Worm (Caenorhabditis elegans) whole organism, L3 larva: Measurements from ENCODE around the gene srj-11.

ENCODE experiments used
- R02D3.7 ChIP-seq: fragments of 150-350 bp; optimal IDR thresholded peaks from 2 replicates; lab custom pipeline; 2014; ENCODE audit warnings: missing biosample characterization, missing genetic modification characterization
- ZK546.5 ChIP-seq: sonication (generic microtip); optimal IDR thresholded peaks from 2 replicates; lab custom pipeline; 2017; ENCODE audit warnings: missing biosample characterization, missing genetic modification characterization
- aly-2 ChIP-seq: fragments of 150-350 bp; optimal IDR thresholded peaks from 2 replicates; lab custom pipeline; 2014; ENCODE audit warnings: missing biosample characterization, missing genetic modification characterization
- ceh-28 ChIP-seq: fragments of 150-350 bp; optimal IDR thresholded peaks from 2 replicates; lab custom pipeline; 2014; ENCODE audit warnings: missing biosample characterization, missing genetic modification reagents, missing genetic modification characterization
- ceh-82 ChIP-seq: fragments of 150-350 bp; optimal IDR thresholded peaks from 2 replicates; lab custom pipeline; 2014; ENCODE audit warnings: missing biosample characterization, missing genetic modification characterization
- ceh-9 ChIP-seq: sonication (generic microtip); optimal IDR thresholded peaks from 2 replicates; lab custom pipeline; 2018; ENCODE audit warnings: missing biosample characterization, missing genetic modification characterization
- daf-12 ChIP-seq: fragments of 150-350 bp; optimal IDR thresholded peaks from 2 replicates; lab custom pipeline; 2014; ENCODE audit warnings: missing biosample characterization, missing genetic modification reagents, missing genetic modification characterization
- egl-27 ChIP-seq: sonication (generic microtip); optimal IDR thresholded peaks from 4 replicates; lab custom pipeline; 2017; ENCODE audit warnings: missing biosample characterization, missing genetic modification reagents, missing genetic modification characterization
- egl-5 ChIP-seq: fragments of 150-350 bp; optimal IDR thresholded peaks from 2 replicates; lab custom pipeline; 2017; ENCODE audit warnings: missing biosample characterization, missing genetic modification reagents, missing genetic modification characterization, inconsistent platforms
- elt-2 ChIP-seq: sonication (generic microtip); optimal IDR thresholded peaks from 2 replicates; lab custom pipeline; 2016; ENCODE audit warnings: missing genetic modification reagents, mild to moderate bottlenecking, missing genetic modification characterization, missing compliant biosample characterization
- elt-3 ChIP-seq, 3 experiments: fragments of 150-350 bp in 1 of 3; sonication (generic microtip) in 2 of 3; optimal IDR thresholded peaks; 2 replicates in 2 of 3; 4 replicates in 1 of 3; lab custom pipeline; 2014 to 2017; ENCODE audit warnings: missing biosample characterization in 3 of 3, missing genetic modification characterization in 3 of 3
- eor-1 ChIP-seq, 2 experiments: fragments of 150-350 bp; optimal IDR thresholded peaks; 2 replicates each; lab custom pipeline; 2014 to 2018; ENCODE audit warnings: missing biosample characterization in 2 of 2, missing genetic modification characterization in 2 of 2
- fkh-10 ChIP-seq: sonication (generic microtip); optimal IDR thresholded peaks from 2 replicates; lab custom pipeline; 2017; ENCODE audit warnings: missing biosample characterization, missing genetic modification reagents, missing genetic modification characterization
- fos-1 ChIP-seq: fragments of 150-350 bp; optimal IDR thresholded peaks from 2 replicates; lab custom pipeline; 2014; ENCODE audit warnings: missing biosample characterization, missing genetic modification characterization
- hmg-11 ChIP-seq: sonication (generic microtip); optimal IDR thresholded peaks from 2 replicates; lab custom pipeline; 2016; ENCODE audit warnings: missing genetic modification characterization, missing compliant biosample characterization
- jun-1 ChIP-seq: fragments of 150-350 bp; optimal IDR thresholded peaks from 2 replicates; lab custom pipeline; 2014; ENCODE audit warnings: missing biosample characterization, missing genetic modification reagents, missing genetic modification characterization
- lin-15B ChIP-seq: fragments of 150-350 bp; optimal IDR thresholded peaks from 2 replicates; lab custom pipeline; 2014; ENCODE audit warnings: missing biosample characterization, missing genetic modification characterization
- lin-39 ChIP-seq: fragments of 150-350 bp; optimal IDR thresholded peaks from 2 replicates; lab custom pipeline; 2018; ENCODE audit warnings: missing biosample characterization, missing genetic modification reagents, missing genetic modification characterization
- lsy-12 ChIP-seq: sonication (generic microtip); optimal IDR thresholded peaks from 2 replicates; lab custom pipeline; 2016; ENCODE audit warnings: mild to moderate bottlenecking, missing genetic modification characterization, missing compliant biosample characterization
- mdl-1 ChIP-seq: fragments of 150-350 bp; optimal IDR thresholded peaks from 2 replicates; lab custom pipeline; 2014; ENCODE audit warnings: missing biosample characterization, missing genetic modification characterization
- mml-1 ChIP-seq: fragments of 150-350 bp; sonication (generic microtip); optimal IDR thresholded peaks from 3 replicates; lab custom pipeline; 2014; ENCODE audit warnings: missing biosample characterization, missing genetic modification characterization
- nfya-1 ChIP-seq: sonication (generic microtip); optimal IDR thresholded peaks from 2 replicates; lab custom pipeline; 2017; ENCODE audit warnings: missing genetic modification characterization, mild to moderate bottlenecking, missing compliant biosample characterization, antibody characterized with exemption, moderate library complexity; ENCODE audit not compliant: insufficient read depth
- nhr-11 ChIP-seq: fragments of 150-350 bp; optimal IDR thresholded peaks from 2 replicates; lab custom pipeline; 2014; ENCODE audit warnings: missing biosample characterization, missing genetic modification characterization
- nhr-12 ChIP-seq: fragments of 150-350 bp; optimal IDR thresholded peaks from 2 replicates; lab custom pipeline; 2014; ENCODE audit warnings: missing biosample characterization, missing genetic modification characterization
- nhr-23 ChIP-seq: fragments of 150-350 bp; optimal IDR thresholded peaks from 2 replicates; lab custom pipeline; 2014; ENCODE audit warnings: missing biosample characterization, missing genetic modification reagents, missing genetic modification characterization
- nhr-237 ChIP-seq: fragments of 150-350 bp; optimal IDR thresholded peaks from 2 replicates; lab custom pipeline; 2014; ENCODE audit warnings: missing biosample characterization, missing genetic modification characterization
- nhr-25 ChIP-seq: sonication (generic microtip); optimal IDR thresholded peaks from 2 replicates; lab custom pipeline; 2017; ENCODE audit warnings: missing biosample characterization, missing genetic modification characterization
- nhr-67 ChIP-seq: fragments of 150-350 bp; optimal IDR thresholded peaks from 2 replicates; lab custom pipeline; 2014; ENCODE audit warnings: missing biosample characterization, missing genetic modification characterization
- nhr-76 ChIP-seq: fragments of 150-350 bp; sonication (generic microtip); optimal IDR thresholded peaks from 5 replicates; lab custom pipeline; 2014; ENCODE audit warnings: missing biosample characterization, missing genetic modification characterization
- nhr-77 ChIP-seq: fragments of 150-350 bp; optimal IDR thresholded peaks from 2 replicates; lab custom pipeline; 2014; ENCODE audit warnings: missing biosample characterization, missing genetic modification characterization
- pha-4 ChIP-seq: fragments of 150-350 bp; optimal IDR thresholded peaks from 2 replicates; lab custom pipeline; 2014; ENCODE audit warnings: missing biosample characterization, missing genetic modification reagents, missing genetic modification characterization
- pqm-1 ChIP-seq: fragments of 150-350 bp; optimal IDR thresholded peaks from 2 replicates; lab custom pipeline; 2017; ENCODE audit warnings: missing biosample characterization, missing genetic modification characterization, inconsistent platforms
- sea-2 ChIP-seq: fragments of 150-350 bp; sonication (generic microtip); optimal IDR thresholded peaks from 4 replicates; lab custom pipeline; 2014; ENCODE audit warnings: missing biosample characterization, missing genetic modification reagents, missing genetic modification characterization
- skn-1 ChIP-seq: fragments of 150-350 bp; optimal IDR thresholded peaks from 2 replicates; lab custom pipeline; 2014; ENCODE audit warnings: missing biosample characterization, missing genetic modification characterization
- snpc-4 ChIP-seq: fragments of 150-350 bp; optimal IDR thresholded peaks from 2 replicates; lab custom pipeline; 2014; ENCODE audit warnings: missing biosample characterization, missing genetic modification characterization
- tbx-2 ChIP-seq: sonication (generic microtip); optimal IDR thresholded peaks from 2 replicates; lab custom pipeline; 2016; ENCODE audit warnings: mild to moderate bottlenecking, missing genetic modification characterization, missing compliant biosample characterization
- unc-39 ChIP-seq: sonication (generic microtip); optimal IDR thresholded peaks from 4 replicates; lab custom pipeline; 2017; ENCODE audit warnings: missing biosample characterization, missing genetic modification characterization
- unc-62 ChIP-seq: fragments of 150-350 bp; sonication (generic microtip); optimal IDR thresholded peaks from 4 replicates; lab custom pipeline; 2014; ENCODE audit warnings: missing biosample characterization, missing genetic modification reagents, missing genetic modification characterization
- zag-1 ChIP-seq: fragments of 150-350 bp; optimal IDR thresholded peaks from 2 replicates; lab custom pipeline; 2014; ENCODE audit warnings: missing biosample characterization, missing genetic modification characterization
- ztf-11 ChIP-seq: fragments of 150-350 bp; optimal IDR thresholded peaks from 2 replicates; lab custom pipeline; 2014; ENCODE audit warnings: missing biosample characterization, missing genetic modification characterization
- ztf-4 ChIP-seq: fragments of 150-350 bp; optimal IDR thresholded peaks from 2 replicates; lab custom pipeline; 2014; ENCODE audit warnings: missing biosample characterization, missing genetic modification characterization

srj-11 gene

ce11 chrV:3210147-3210546 is 31.1 kb upstream of the srj-11 start, which contains the start of gene apx-1:
Gene apx-1 (plus strand): TSS chrV:3210196.
- TF ChIP-seq nhr-67 (no peak), ceh-28 (tag; lab: Kevin White, UChicago) (no peak), nhr-11 (tag; lab: Kevin White, UChicago) (no peak), jun-1 (no peak), unc-62 (no peak), aly-2 (no peak), ceh-9 (tag; lab: Kevin White, UChicago) (no peak), nfya-1 (no peak), zag-1 (tag; lab: Kevin White, UChicago) (no peak), unc-39 (tag; lab: Kevin White, UChicago) (no peak), skn-1 (no peak), egl-27 (tag; lab: Kevin White, UChicago) (no peak), egl-5 (tag; lab: Kevin White, UChicago) (no peak), mdl-1 (no peak), ztf-11 (no peak), tbx-2 (tag; lab: Kevin White, UChicago) (no peak), daf-12 (no peak), nhr-237 (tag; lab: Kevin White, UChicago) (no peak)

ce11 chrV:3218604-3219003 is 22.6 kb upstream of the srj-11 start:
- TF ChIP-seq ZK546.5 (tag; lab: Kevin White, UChicago) (no peak), egl-5 (tag; lab: Kevin White, UChicago) (no peak), nhr-12 (no peak), R02D3.7 (tag; lab: Kevin White, UChicago) (no peak), unc-39 (tag; lab: Kevin White, UChicago) (no peak), pha-4 (tag; lab: Kevin White, UChicago) (no peak), ceh-82 (tag; lab: Kevin White, UChicago) (no peak), nhr-23 (tag; lab: Kevin White, UChicago) (no peak), hmg-11 (no peak), mdl-1 (no peak), nhr-11 (tag; lab: Kevin White, UChicago) (no peak), eor-1 (tag; optimal IDR thresholded peaks at IDR 0.05; lab: Kevin White, UChicago) (no peak), unc-62 (no peak), nhr-237 (tag; lab: Kevin White, UChicago) (no peak), nhr-77 (tag; lab: Kevin White, UChicago) (no peak), lin-15B (tag; lab: Kevin White, UChicago) (no peak), aly-2 (no peak), elt-2 (tag; lab: Kevin White, UChicago) (no peak), snpc-4 (no peak)

DNA sequence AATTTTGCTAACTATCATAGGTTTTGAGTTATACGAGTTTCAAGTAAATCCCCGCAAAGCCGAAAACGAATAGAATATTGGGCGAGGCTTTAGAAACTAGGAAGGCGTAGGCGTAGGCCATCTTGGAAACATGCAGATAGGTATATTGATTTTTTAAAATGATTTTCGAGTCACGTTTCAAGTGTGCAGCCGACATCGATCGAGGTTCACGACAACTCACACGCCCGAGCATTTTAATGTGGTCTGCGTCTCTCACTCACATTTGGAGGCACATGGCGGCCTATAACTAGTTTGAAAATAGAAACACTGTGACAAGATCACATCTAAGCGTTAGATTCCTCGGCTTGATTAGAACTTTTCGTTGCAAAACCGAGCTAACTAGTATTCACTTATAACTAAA is 13.9 kb upstream of the srj-11 start, which contains the start of gene K08D9.2:
Gene K08D9.2 (plus strand): TSS at position 301 of the 400 bp plus-strand sequence.
- TF ChIP-seq jun-1: no peak
- TF ChIP-seq fos-1 (tag; lab: Kevin White, UChicago): no peak
- no peak for TF ChIP-seq nfya-1
- no peak for TF ChIP-seq daf-12
- no peak for TF ChIP-seq elt-3 (tag; optimal IDR thresholded peaks at IDR 0.05; lab: Kevin White, UChicago)
- TF ChIP-seq nhr-11 (tag; lab: Kevin White, UChicago): no peak
- no peak for TF ChIP-seq nhr-76 (tag; lab: Kevin White, UChicago)
- no peak for TF ChIP-seq elt-2 (tag; lab: Kevin White, UChicago)
- TF ChIP-seq lin-39: no peak
- TF ChIP-seq lsy-12: no peak
- no peak for TF ChIP-seq ztf-4 (tag; lab: Kevin White, UChicago)
- TF ChIP-seq fkh-10 (GFP tag; lab: Kevin White, UChicago): no peak
- TF ChIP-seq snpc-4: no peak
- TF ChIP-seq mml-1 (tag; lab: Kevin White, UChicago): no peak
- no peak for TF ChIP-seq zag-1 (tag; lab: Kevin White, UChicago)
- no peak for TF ChIP-seq nhr-25 (tag; lab: Kevin White, UChicago)
- no peak for TF ChIP-seq ceh-28 (tag; lab: Kevin White, UChicago)
- no peak for TF ChIP-seq ztf-11
- TF ChIP-seq, all 47 proteins: peak for 0

- TF ChIP-seq egl-5 (tag; lab: Kevin White, UChicago) (no peak), nhr-77 (tag; lab: Kevin White, UChicago) (no peak), eor-1 (tag; optimal IDR thresholded peaks at IDR 0.05; lab: Kevin White, UChicago) (no peak), mdl-1 (no peak), snpc-4 (no peak), sea-2 (no peak), ztf-4 (tag; lab: Kevin White, UChicago) (no peak), skn-1 (no peak), zag-1 (tag; lab: Kevin White, UChicago) (no peak), nhr-23 (tag; lab: Kevin White, UChicago) (no peak), pqm-1 (no peak), pha-4 (tag; lab: Kevin White, UChicago) (no peak), mml-1 (tag; lab: Kevin White, UChicago) (no peak)
Measured at ce11 chrV:3230150-3230549, 11.1 kb upstream of the srj-11 start.
